Fruit fly (Drosophila melanogaster): Measurements from ENCODE around the gene S-Lap3.

S-Lap3 gene

DNA sequence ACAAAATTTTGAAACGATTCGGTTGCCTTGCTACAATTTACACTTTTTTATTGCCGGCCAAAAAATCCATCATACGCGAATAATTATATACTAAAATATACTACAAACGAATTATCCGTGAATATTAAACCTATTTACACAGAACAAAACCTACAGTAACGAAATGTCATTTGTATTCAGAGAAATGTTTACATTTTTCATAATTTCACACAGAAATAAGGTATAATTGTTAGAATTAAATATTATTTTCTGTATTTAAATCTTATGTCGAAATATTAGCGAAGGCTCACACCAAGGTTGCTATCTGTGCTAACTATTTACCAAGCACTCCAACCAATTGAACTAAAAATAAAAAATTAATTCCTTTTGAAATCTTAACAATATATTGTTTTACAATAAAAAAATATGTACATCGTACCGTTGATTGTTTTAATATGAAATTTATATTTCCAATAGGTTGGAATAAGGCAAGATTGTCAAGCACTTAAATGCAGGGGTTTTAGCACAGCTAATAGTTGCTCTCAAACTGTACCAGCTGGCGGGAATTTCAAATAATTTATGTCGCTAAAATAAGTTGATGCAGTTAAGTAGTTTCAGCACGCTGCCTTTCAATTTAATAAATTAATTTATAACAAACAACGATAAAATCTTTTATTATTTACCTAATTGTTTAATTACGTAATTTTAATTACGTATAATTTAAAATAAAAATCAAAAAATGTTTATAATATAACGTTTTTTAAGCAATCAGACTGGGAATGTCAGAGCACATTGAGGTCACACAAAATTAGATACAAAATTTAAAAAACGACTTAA, 1.7 kb upstream of the S-Lap3 start, which contains the start of the genes Gem3 and CG32061 (continued):
- TF ChIP-seq CG8924 (tag; optimal IDR thresholded peaks at IDR 0.05) = no peak
- no peak for TF ChIP-seq CG3407 (GFP tag; optimal IDR thresholded peaks at IDR 0.05)
- TF ChIP-seq CG10209 (GFP tag; optimal IDR thresholded peaks at IDR 0.05) = no peak
- no peak for TF ChIP-seq phol (tag; optimal IDR thresholded peaks at IDR 0.05)
- no peak for TF ChIP-seq CG4707 (GFP tag; optimal IDR thresholded peaks at IDR 0.05)
- no peak for TF ChIP-seq Six4 (GFP tag; optimal IDR thresholded peaks at IDR 0.05)
- TF ChIP-seq CG6254 (GFP tag; optimal IDR thresholded peaks at IDR 0.05) = no peak
- no peak for TF ChIP-seq CG18476 (GFP tag; optimal IDR thresholded peaks at IDR 0.05)

dm6 chr3L:10478214-10478613, 13.2 kb downstream of the S-Lap3 start, which contains the start of gene CG46430:
TSS of gene CG46430 (plus strand) at chr3L:10478514.
- TF ChIP-seq Ets65A (GFP tag) = peak; percentile 65
- TF ChIP-seq D19B (GFP tag; optimal IDR thresholded peaks at IDR 0.05) = no peak

DNA sequence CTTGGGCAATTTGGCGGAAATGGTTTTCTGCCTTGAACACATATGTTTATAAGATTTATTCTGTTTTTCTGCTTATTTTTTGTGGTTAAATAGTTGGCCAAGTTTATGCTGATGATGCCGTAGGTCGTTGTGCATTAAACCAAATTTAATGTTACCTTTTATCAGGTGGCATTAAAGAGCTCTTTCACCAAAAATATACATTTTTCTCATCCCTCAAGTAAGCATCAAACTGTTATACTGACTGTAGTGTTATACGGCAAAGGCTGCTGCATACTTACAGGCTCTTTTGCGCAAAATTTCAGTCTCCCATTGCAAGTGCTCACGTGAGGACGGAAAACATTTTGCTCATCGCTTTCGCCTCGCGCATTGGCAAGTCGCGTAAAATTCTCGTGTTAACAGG, 16.1 kb downstream of the S-Lap3 start, which contains the start of gene Rbfox1:
Rbfox1 (plus strand) TSS at position 301 of the 400 bp plus-strand sequence.
- TF ChIP-seq al (GFP tag; IDR thresholded peaks at IDR 0.05) = no peak
- 0 out of 4 replicates have a peak, but pooled peaks have one; percentile 54 for TF ChIP-seq chinmo (GFP tag; IDR thresholded peaks at IDR 0.05; ENCODE audit: partially characterized antibody)
- no peak for TF ChIP-seq Ets97D (GFP tag; optimal IDR thresholded peaks at IDR 0.05)
- peak; percentile 46 for TF ChIP-seq Jarid2 (GFP tag; optimal IDR thresholded peaks at IDR 0.05)
- TF ChIP-seq crol (GFP tag; IDR thresholded peaks at IDR 0.05) = no peak

- TF ChIP-seq CG1233 (GFP tag; optimal IDR thresholded peaks at IDR 0.05) = no peak
- TF ChIP-seq B-H1 (GFP tag; IDR thresholded peaks at IDR 0.05) = no peak
- TF ChIP-seq fd64A (GFP tag; optimal IDR thresholded peaks at IDR 0.05) = no peak
- no peak for TF ChIP-seq grau (tag; optimal IDR thresholded peaks at IDR 0.05)
- TF ChIP-seq CG6254 (GFP tag; optimal IDR thresholded peaks at IDR 0.05) = no peak
- no peak for TF ChIP-seq CG17612 (GFP tag; IDR thresholded peaks at IDR 0.05)
- no peak for TF ChIP-seq CG5953 (GFP tag; IDR thresholded peaks at IDR 0.05)
- no peak for TF ChIP-seq CG7357 (GFP tag; IDR thresholded peaks at IDR 0.05)
- no peak for TF ChIP-seq Bgb (GFP tag; IDR thresholded peaks at IDR 0.05; ENCODE audit: partially characterized antibody)
- TF ChIP-seq CG14860 (GFP tag; IDR thresholded peaks at IDR 0.05; ENCODE audit: partially characterized antibody) = no peak
- TF ChIP-seq abd-A (tag; optimal IDR thresholded peaks at IDR 0.05) = no peak
- no peak for TF ChIP-seq Six4 (GFP tag; optimal IDR thresholded peaks at IDR 0.05)
- TF ChIP-seq CG8388 (GFP tag; optimal IDR thresholded peaks at IDR 0.05) = no peak
- TF ChIP-seq prd (optimal IDR thresholded peaks at IDR 0.05) = no peak
- no peak for TF ChIP-seq prd (GFP tag; IDR thresholded peaks at IDR 0.05)
- no peak for TF ChIP-seq Optix (GFP tag; IDR thresholded peaks at IDR 0.05)
- peak; percentile 26 for TF ChIP-seq unpg (GFP tag; optimal IDR thresholded peaks at IDR 0.05)
- TF ChIP-seq maf-S (GFP tag; optimal IDR thresholded peaks at IDR 0.05) = no peak
- no peak for TF ChIP-seq sr (GFP tag; IDR thresholded peaks at IDR 0.05)
- TF ChIP-seq CG12659 (GFP tag; optimal IDR thresholded peaks at IDR 0.05) = no peak
- no peak for TF ChIP-seq Deaf1 (tag; optimal IDR thresholded peaks at IDR 0.05)
- no peak for TF ChIP-seq CG10654 (GFP tag; optimal IDR thresholded peaks at IDR 0.05)
- no peak for TF ChIP-seq Aef1 (GFP tag; IDR thresholded peaks at IDR 0.05)
- TF ChIP-seq zfh1 (GFP tag; IDR thresholded peaks at IDR 0.05) = no peak
- no peak for TF ChIP-seq sim (GFP tag; IDR thresholded peaks at IDR 0.05)
- TF ChIP-seq CG1647 (GFP tag; optimal IDR thresholded peaks at IDR 0.05) = no peak
- TF ChIP-seq slbo (GFP tag; IDR thresholded peaks at IDR 0.05) = peak; percentile 53
- TF ChIP-seq Atf-2 (GFP tag; optimal IDR thresholded peaks at IDR 0.05) = no peak
- no peak for TF ChIP-seq ftz-f1 (GFP tag; optimal IDR thresholded peaks at IDR 0.05)
- TF ChIP-seq kah (GFP tag; optimal IDR thresholded peaks at IDR 0.05) = no peak
- no peak for TF ChIP-seq pita (GFP tag; optimal IDR thresholded peaks at IDR 0.05)
- TF ChIP-seq zfh2 (GFP tag; optimal IDR thresholded peaks at IDR 0.05) = no peak
Observed at dm6 chr3L:10482477-10482876, 17.5 kb downstream of the S-Lap3 start.
